Fruit fly (Drosophila melanogaster) whole organism, larva: ENCODE data around the gene CG6621.

Experiments
- noc ChIP-seq: fragments of 200-800 bp; sonication (Bioruptor generic); optimal IDR thresholded peaks from 3 replicates; lab custom pipeline; 2019; ENCODE audit warnings: missing biosample characterization, mild to moderate bottlenecking, missing genetic modification characterization, moderate library complexity

CG6621 gene

dm6 chr3R:10893327-10893726, at the start of gene CG6621:
Gene CG6621, minus strand, starts transcription at chr3R:10893531.
- no peak for TF ChIP-seq noc

- no peak for TF ChIP-seq noc
Observed at dm6 chr3R:10889520-10889887, 3.8 kb downstream of the CG6621 start, which contains the start of gene Ak3. Gene Ak3, minus strand, starts transcription at chr3R:10889588.

- TF ChIP-seq noc: peak; percentile 76
Observed at dm6 chr3R:10888633-10889519, 4.5 kb downstream of the CG6621 start.

- peak; percentile 48 for TF ChIP-seq noc
Observed at dm6 chr3R:10888300-10888632, 5.1 kb downstream of the CG6621 start.

dm6 chr3R:10886462-10887315, 6.6 kb downstream of the CG6621 start:
- peak; percentile 96 for TF ChIP-seq noc

dm6 chr3R:10885422-10886081, 7.8 kb downstream of the CG6621 start, which contains the start of gene Leash:
Gene Leash, plus strand, starts transcription at chr3R:10885540.
- no peak for TF ChIP-seq noc

dm6 chr3R:10884678-10885421, 8.5 kb downstream of the CG6621 start, which contains the start of gene CG14696:
Gene CG14696, minus strand, starts transcription at chr3R:10885001.
- TF ChIP-seq noc: no peak

dm6 chr3R:10884031-10884677, 9.2 kb downstream of the CG6621 start:
- no peak for TF ChIP-seq noc

- TF ChIP-seq noc: no peak
Observed at dm6 chr3R:10881824-10882559, 11.3 kb downstream of the CG6621 start, which contains the start of gene Tpc1. Gene Tpc1, minus strand, starts transcription at chr3R:10882188.

dm6 chr3R:10879219-10879618, 14.1 kb downstream of the CG6621 start, which contains the start of gene CG14695:
Gene CG14695, minus strand, starts transcription at chr3R:10879319.
- no peak for TF ChIP-seq noc

- no peak for TF ChIP-seq noc
Observed at dm6 chr3R:10878628-10879027, 14.7 kb downstream of the CG6621 start.

- peak; percentile 47 for TF ChIP-seq noc
Observed at dm6 chr3R:10877808-10878207, 15.5 kb downstream of the CG6621 start.

- peak; percentile 93 for TF ChIP-seq noc
Observed at dm6 chr3R:10875515-10876434, 17.6 kb downstream of the CG6621 start, which contains the start of gene Sodh2. Gene Sodh2, plus strand, starts transcription at chr3R:10876384.
